Fruit fly (Drosophila melanogaster) whole organism, prepupa: ENCODE data around the gene CG34461.
A peak's percentile ranks its signal among the peaks of the same experiment; 100 is the strongest.

Experiments used
- Blimp-1 ChIP-seq: fragments of 200-800 bp; sonication (Bioruptor generic); optimal IDR thresholded peaks from 3 replicates; lab custom pipeline; 2017; ENCODE audit warnings: missing biosample characterization, missing genetic modification characterization, mild to moderate bottlenecking, moderate library complexity, missing genetic modification reagents
- CG10631 ChIP-seq: fragments of 200-800 bp; sonication (Bioruptor generic); optimal IDR thresholded peaks from 2 replicates; lab custom pipeline; 2016; ENCODE audit warnings: missing biosample characterization, missing genetic modification characterization
- CG10669 ChIP-seq: fragments of 200-800 bp; sonication (Bioruptor generic); optimal IDR thresholded peaks from 3 replicates; lab custom pipeline; 2018; ENCODE audit warnings: missing biosample characterization, mild to moderate bottlenecking, missing genetic modification characterization, moderate library complexity
- CG11294 ChIP-seq: fragments of 200-800 bp; sonication (Bioruptor generic); IDR thresholded peaks from 2 replicates; pipeline ENCODE4 v1.3.6; 2022; ENCODE audit warnings: missing biosample characterization, missing genetic modification characterization
- CG11902 ChIP-seq: fragments of 200-800 bp; sonication (Bioruptor generic); optimal IDR thresholded peaks from 3 replicates; lab custom pipeline; 2016; ENCODE audit warnings: missing biosample characterization, missing genetic modification characterization
- CG1621 ChIP-seq: fragments of 200-800 bp; sonication (Bioruptor generic); optimal IDR thresholded peaks from 3 replicates; lab custom pipeline; 2018; ENCODE audit warnings: missing biosample characterization, mild to moderate bottlenecking, missing genetic modification characterization
- CG16779 ChIP-seq: fragments of 200-800 bp; sonication (Bioruptor generic); optimal IDR thresholded peaks from 3 replicates; lab custom pipeline; 2017; ENCODE audit warnings: missing biosample characterization, mild to moderate bottlenecking, missing genetic modification characterization
- CG3032 ChIP-seq: fragments of 200-800 bp; optimal IDR thresholded peaks from 2 replicates; lab custom pipeline; 2019; ENCODE audit warnings: missing biosample characterization, mild to moderate bottlenecking, missing genetic modification characterization, moderate library complexity
- CG31627 ChIP-seq: fragments of 200-800 bp; sonication (Bioruptor generic); optimal IDR thresholded peaks from 3 replicates; lab custom pipeline; 2016; ENCODE audit warnings: missing biosample characterization, missing genetic modification characterization
- CG32006 ChIP-seq: fragments of 200-800 bp; sonication (Bioruptor generic); optimal IDR thresholded peaks from 3 replicates; lab custom pipeline; 2017; ENCODE audit warnings: missing biosample characterization, mild to moderate bottlenecking, missing genetic modification characterization
- CG34406 ChIP-seq: fragments of 200-800 bp; sonication (Bioruptor generic); optimal IDR thresholded peaks from 3 replicates; lab custom pipeline; 2016; ENCODE audit warnings: missing biosample characterization, missing genetic modification characterization
- CG4318 ChIP-seq: fragments of 200-800 bp; sonication (Bioruptor generic); optimal IDR thresholded peaks from 3 replicates; lab custom pipeline; 2017; ENCODE audit warnings: missing biosample characterization, mild to moderate bottlenecking, missing genetic modification characterization
- CG6163 ChIP-seq: fragments of 200-800 bp; sonication (Bioruptor generic); IDR thresholded peaks from 3 replicates; pipeline ENCODE4 v1.3.6; 2022; ENCODE audit warnings: missing biosample characterization, missing genetic modification characterization
- CG6792 ChIP-seq: fragments of 200-800 bp; sonication (Bioruptor generic); optimal IDR thresholded peaks from 3 replicates; lab custom pipeline; 2016; ENCODE audit warnings: missing biosample characterization, missing genetic modification characterization
- CG6808 ChIP-seq: fragments of 200-800 bp; sonication (Bioruptor generic); optimal IDR thresholded peaks from 3 replicates; lab custom pipeline; 2017; ENCODE audit warnings: missing biosample characterization, missing genetic modification characterization, mild to moderate bottlenecking, moderate library complexity, missing genetic modification reagents
- CG7368 ChIP-seq: fragments of 200-800 bp; sonication (Bioruptor generic); optimal IDR thresholded peaks from 3 replicates; lab custom pipeline; 2016; ENCODE audit warnings: missing biosample characterization, missing genetic modification characterization
- CG9139 ChIP-seq: fragments of 200-800 bp; sonication (Bioruptor generic); optimal IDR thresholded peaks from 3 replicates; lab custom pipeline; 2017; ENCODE audit warnings: missing biosample characterization, mild to moderate bottlenecking, missing genetic modification characterization
- Eip75B ChIP-seq: fragments of 200-800 bp; sonication (Bioruptor generic); optimal IDR thresholded peaks from 3 replicates; lab custom pipeline; 2016; ENCODE audit warnings: missing biosample characterization, missing genetic modification characterization
- Eip78C ChIP-seq: fragments of 200-800 bp; sonication (Bioruptor generic); peaks from one replicate; lab custom pipeline; 2016; ENCODE audit warnings: missing biosample characterization, missing genetic modification characterization
- Eip93F ChIP-seq: fragments of 200-800 bp; sonication (Bioruptor generic); optimal IDR thresholded peaks from 2 replicates; lab custom pipeline; 2016; ENCODE audit warnings: missing biosample characterization, mild to moderate bottlenecking, missing genetic modification characterization
- Ets21C ChIP-seq: fragments of 200-800 bp; sonication (Bioruptor generic); optimal IDR thresholded peaks from 3 replicates; lab custom pipeline; 2016; ENCODE audit warnings: missing biosample characterization, missing genetic modification characterization
- Ets96B ChIP-seq: fragments of 200-800 bp; optimal IDR thresholded peaks from 2 replicates; lab custom pipeline; 2019; ENCODE audit warnings: missing biosample characterization, mild to moderate bottlenecking, missing genetic modification characterization, moderate library complexity
- Gug ChIP-seq: fragments of 200-800 bp; sonication (Bioruptor generic); IDR thresholded peaks from 2 replicates; pipeline ENCODE4 v1.3.6; 2022; ENCODE audit warnings: missing biosample characterization, missing genetic modification characterization
- Hr38 ChIP-seq: sonication (Bioruptor generic); optimal IDR thresholded peaks from 2 replicates; lab custom pipeline; 2016; ENCODE audit warnings: missing biosample characterization, missing genetic modification characterization
- Hr39 ChIP-seq: fragments of 200-800 bp; sonication (Bioruptor generic); optimal IDR thresholded peaks from 2 replicates; lab custom pipeline; 2016; ENCODE audit warnings: missing biosample characterization, missing genetic modification characterization
- Hr4 ChIP-seq: fragments of 200-800 bp; sonication (Bioruptor generic); optimal IDR thresholded peaks from 3 replicates; lab custom pipeline; 2016; ENCODE audit warnings: missing biosample characterization, missing genetic modification characterization
- Lpt ChIP-seq: fragments of 200-800 bp; sonication (Bioruptor generic); optimal IDR thresholded peaks from 3 replicates; lab custom pipeline; 2016; ENCODE audit warnings: missing biosample characterization, missing genetic modification characterization
- Met ChIP-seq: fragments of 200-800 bp; sonication (Bioruptor generic); optimal IDR thresholded peaks from 3 replicates; lab custom pipeline; 2016; ENCODE audit warnings: missing biosample characterization, missing genetic modification characterization
- OdsH ChIP-seq: fragments of 200-800 bp; sonication (Bioruptor generic); optimal IDR thresholded peaks from 3 replicates; lab custom pipeline; 2016; ENCODE audit warnings: missing biosample characterization, missing genetic modification characterization
- Smox ChIP-seq: fragments of 200-800 bp; sonication (Bioruptor generic); optimal IDR thresholded peaks from 3 replicates; lab custom pipeline; 2016; ENCODE audit warnings: missing biosample characterization, missing genetic modification characterization
- Sox14 ChIP-seq: fragments of 200-800 bp; sonication (Bioruptor generic); optimal IDR thresholded peaks from 3 replicates; lab custom pipeline; 2016; ENCODE audit warnings: missing biosample characterization, missing genetic modification characterization
- Sox15 ChIP-seq: fragments of 200-800 bp; sonication (Bioruptor generic); optimal IDR thresholded peaks from 3 replicates; lab custom pipeline; 2016; ENCODE audit warnings: missing biosample characterization, missing genetic modification characterization
- cyc ChIP-seq: fragments of 200-800 bp; sonication (Bioruptor generic); optimal IDR thresholded peaks from 3 replicates; lab custom pipeline; 2016; ENCODE audit warnings: missing biosample characterization, missing genetic modification characterization
- dac ChIP-seq: fragments of 200-800 bp; sonication (Bioruptor generic); optimal IDR thresholded peaks from 2 replicates; lab custom pipeline; 2017; ENCODE audit warnings: missing biosample characterization, mild to moderate bottlenecking, missing genetic modification characterization
- dsx ChIP-seq: fragments of 200-800 bp; optimal IDR thresholded peaks from 3 replicates; lab custom pipeline; 2019; ENCODE audit warnings: missing biosample characterization, mild to moderate bottlenecking, missing genetic modification characterization, moderate library complexity; ENCODE audit not compliant: poor library complexity, severe bottlenecking
- eg ChIP-seq: fragments of 200-800 bp; sonication (Bioruptor generic); IDR thresholded peaks from 3 replicates; pipeline ENCODE4 v1.3.6; 2022; ENCODE audit warnings: missing biosample characterization, missing genetic modification characterization
- fd85E ChIP-seq: fragments of 200-800 bp; sonication (Bioruptor generic); optimal IDR thresholded peaks from 3 replicates; lab custom pipeline; 2016; ENCODE audit warnings: missing biosample characterization, missing genetic modification characterization
- net ChIP-seq: fragments of 200-800 bp; sonication (Bioruptor generic); optimal IDR thresholded peaks from 3 replicates; lab custom pipeline; 2016; ENCODE audit warnings: missing biosample characterization, missing genetic modification characterization
- salr ChIP-seq, 2 experiments: fragments of 200-800 bp; sonication (Bioruptor generic); optimal IDR thresholded peaks; 3 replicates each; lab custom pipeline; 2016 to 2018; ENCODE audit warnings: missing biosample characterization in 2 of 2, missing genetic modification characterization in 2 of 2, mild to moderate bottlenecking in 1 of 2
- ss ChIP-seq, 2 experiments: fragments of 200-800 bp; sonication (Bioruptor generic); optimal IDR thresholded peaks; 2 replicates in 1 of 2; 3 replicates in 1 of 2; lab custom pipeline; 2017 to 2018; ENCODE audit warnings: mild to moderate bottlenecking in 2 of 2, missing biosample characterization in 2 of 2, missing genetic modification characterization in 2 of 2, moderate library complexity in 1 of 2
- svp ChIP-seq: fragments of 200-800 bp; sonication (Bioruptor generic); peaks from one replicate; lab custom pipeline; 2016; ENCODE audit warnings: missing biosample characterization, missing genetic modification characterization
- topi ChIP-seq: fragments of 200-800 bp; sonication (Bioruptor generic); optimal IDR thresholded peaks from 3 replicates; lab custom pipeline; 2016; ENCODE audit warnings: missing biosample characterization, missing genetic modification characterization
- vri ChIP-seq: fragments of 200-800 bp; sonication (Bioruptor generic); optimal IDR thresholded peaks from 3 replicates; lab custom pipeline; 2016; ENCODE audit warnings: missing biosample characterization, mild to moderate bottlenecking, missing genetic modification characterization

Gene CG34461

dm6 chr3L:8308891-8309352, 16.7 kb upstream of the CG34461 start, which contains the start of gene BI-1 (continued):
- TF ChIP-seq Hr38 (no peak), net (GFP tag; lab: Kevin White, UChicago) (no peak), dac (GFP tag; lab: Kevin White, UChicago) (no peak), CG7368 (GFP tag; lab: Kevin White, UChicago) (no peak), CG16779 (tag; lab: Kevin White, UChicago) (no peak), CG31627 (GFP tag; lab: Kevin White, UChicago) (peak; percentile 22), Ets96B (tag; lab: Kevin White, UChicago) (peak; percentile 39), CG1621 (tag; lab: Kevin White, UChicago) (no peak), Sox15 (peak; percentile 19), Lpt (no peak), CG6163 (GFP tag; lab: Robert Waterston, UW) (no peak), Sox14 (peak; percentile 28), topi (GFP tag; lab: Kevin White, UChicago) (peak; percentile 75), Hr4 (GFP tag; lab: Kevin White, UChicago) (no peak), ss (GFP tag; optimal IDR thresholded peaks at IDR 0.05; lab: Kevin White, UChicago) (no peak), CG11294 (GFP tag; lab: Robert Waterston, UW) (no peak), Gug (no peak), eg (GFP tag; lab: Robert Waterston, UW) (no peak), Ets21C (no peak), Met (GFP tag; lab: Kevin White, UChicago) (no peak), CG6808 (GFP tag; lab: Kevin White, UChicago) (peak; percentile 52), CG34406 (GFP tag; lab: Kevin White, UChicago) (no peak), CG6792 (GFP tag; lab: Kevin White, UChicago) (peak; percentile 37), CG10631 (no peak), CG9139 (GFP tag; lab: Kevin White, UChicago) (no peak), CG3032 (tag; lab: Kevin White, UChicago) (peak; percentile 66), dsx (GFP tag; lab: Kevin White, UChicago) (peak; percentile 67), salr (GFP tag; optimal IDR thresholded peaks at IDR 0.05; lab: Kevin White, UChicago) (no peak), fd85E (GFP tag; lab: Kevin White, UChicago) (peak; percentile 38), Eip75B (GFP tag; lab: Kevin White, UChicago) (no peak), cyc (peak; percentile 59), Eip93F (GFP tag; lab: Kevin White, UChicago) (no peak), svp (no peak), CG11902 (no peak), Blimp-1 (no peak), CG32006 (GFP tag; lab: Kevin White, UChicago) (no peak), Smox (GFP tag; lab: Kevin White, UChicago) (no peak), Hr39 (GFP tag; lab: Kevin White, UChicago) (no peak), CG10669 (GFP tag; lab: Kevin White, UChicago) (no peak)

DNA sequence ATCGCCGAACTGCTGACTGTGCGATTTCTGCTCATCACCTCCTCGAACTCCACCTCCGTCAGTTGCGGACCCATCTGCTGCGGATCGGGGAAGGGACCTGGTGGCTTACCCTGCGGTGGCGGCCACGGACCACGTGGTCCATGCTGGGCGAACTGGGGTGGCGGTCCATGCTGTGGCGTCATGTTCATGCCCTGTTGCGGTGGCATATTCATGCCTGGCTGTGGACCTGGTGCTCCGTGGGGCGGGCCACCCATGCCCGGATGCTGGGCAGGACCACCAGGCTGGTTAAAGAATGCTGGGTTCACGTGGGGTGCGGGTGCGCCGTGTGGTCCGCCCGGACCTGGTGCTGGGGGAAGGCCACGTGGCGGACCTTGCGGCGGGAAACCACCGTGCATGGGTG, 13.4 kb upstream of the CG34461 start:
- TF ChIP-seq Hr4 (GFP tag; lab: Kevin White, UChicago) = no peak
- no peak for TF ChIP-seq topi (GFP tag; lab: Kevin White, UChicago)
- TF ChIP-seq fd85E (GFP tag; lab: Kevin White, UChicago) = no peak
- no peak for TF ChIP-seq Lpt
- TF ChIP-seq vri (GFP tag; lab: Kevin White, UChicago) = no peak
- no peak for TF ChIP-seq OdsH (GFP tag; lab: Kevin White, UChicago)
- TF ChIP-seq CG31627 (GFP tag; lab: Kevin White, UChicago) = no peak
- no peak for TF ChIP-seq Eip78C
- no peak for TF ChIP-seq Hr39 (GFP tag; lab: Kevin White, UChicago)
- no peak for TF ChIP-seq CG4318 (GFP tag; lab: Kevin White, UChicago)
- TF ChIP-seq, all 60 proteins: peak for 0
